Worm (Caenorhabditis elegans): Measurements from ENCODE around the gene Y66D12A.24.

- no peak for TF ChIP-seq dao-5 (tag; optimal IDR thresholded peaks at IDR 0.05)
- no peak for TF ChIP-seq him-1 (tag; optimal IDR thresholded peaks at IDR 0.05)
Measured at ce11 chrIII:11508816-11509215, 12.2 kb downstream of the Y66D12A.24 start, which contains the start of gene Y66D12A.19.

Measured in whole organism, L4/young adult.